Fruit fly (Drosophila melanogaster): ENCODE data around the gene CG46465.

CG46465 gene

DNA sequence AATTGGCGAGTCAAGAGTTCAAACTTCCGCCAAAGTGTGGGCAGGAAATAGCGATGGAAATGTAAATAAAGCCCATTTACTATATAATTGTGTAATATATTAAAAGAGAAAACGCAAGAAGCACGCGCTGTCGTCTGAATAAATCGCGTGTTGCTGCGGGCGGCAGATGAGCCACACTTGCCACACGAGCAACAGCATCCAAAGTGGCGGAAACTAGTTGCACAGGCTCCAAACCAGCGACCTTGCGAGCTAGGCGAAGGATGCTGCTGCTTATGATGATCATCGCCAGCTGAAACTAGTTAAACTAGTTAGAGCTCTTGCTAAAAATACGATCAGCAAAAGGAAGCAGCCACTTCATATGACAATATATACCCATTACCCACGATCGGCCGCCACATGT is 12.9 kb upstream of the CG46465 start:
- TF ChIP-seq CG33017 (tag; optimal IDR thresholded peaks at IDR 0.05) (no peak), toe (GFP tag; optimal IDR thresholded peaks at IDR 0.05) (no peak)

DNA sequence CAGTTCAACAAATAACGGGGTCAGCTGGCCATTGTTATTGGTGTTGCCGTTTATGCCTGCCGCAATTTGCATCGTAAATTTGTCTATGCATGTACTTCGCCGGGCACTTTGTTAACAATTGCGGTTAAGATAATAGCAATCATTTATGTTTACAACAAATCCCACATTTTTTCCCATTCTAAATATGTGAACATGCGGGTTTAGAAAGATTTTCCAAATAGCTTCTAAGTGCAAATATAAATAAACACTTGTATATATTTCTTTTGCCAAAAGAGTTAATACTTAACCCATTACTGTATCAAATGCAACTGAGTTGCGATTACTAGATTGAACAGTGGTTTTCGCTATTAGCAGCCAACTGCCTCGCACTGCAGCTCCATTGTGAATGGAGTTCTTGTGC is 11.3 kb upstream of the CG46465 start:
- TF ChIP-seq Hr96 (GFP tag; optimal IDR thresholded peaks at IDR 0.05) (no peak), CG7101 (tag; optimal IDR thresholded peaks at IDR 0.05) (no peak), toe (GFP tag; optimal IDR thresholded peaks at IDR 0.05) (no peak), CG33017 (tag; optimal IDR thresholded peaks at IDR 0.05) (no peak), cnc (optimal IDR thresholded peaks at IDR 0.05) (no peak), cic (GFP tag; optimal IDR thresholded peaks at IDR 0.05) (no peak), CG1620 (GFP tag; optimal IDR thresholded peaks at IDR 0.05) (no peak), ovo (GFP tag; optimal IDR thresholded peaks at IDR 0.05) (no peak), kay (GFP tag; ENCODE audit: borderline replicate concordance) (no peak), pad (GFP tag; optimal IDR thresholded peaks at IDR 0.05) (no peak), tj (GFP tag; optimal IDR thresholded peaks at IDR 0.05) (no peak), CG14711 (tag; optimal IDR thresholded peaks at IDR 0.05) (no peak), CG11617 (GFP tag; optimal IDR thresholded peaks at IDR 0.05) (no peak), Mnt (GFP tag; optimal IDR thresholded peaks at IDR 0.05) (no peak), CG5204 (GFP tag; optimal IDR thresholded peaks at IDR 0.05) (no peak), Crg-1 (GFP tag; optimal IDR thresholded peaks at IDR 0.05) (no peak), Clk (GFP tag; optimal IDR thresholded peaks at IDR 0.05) (no peak), CG7045 (GFP tag; optimal IDR thresholded peaks at IDR 0.05) (no peak), CG12768 (GFP tag; optimal IDR thresholded peaks at IDR 0.05) (no peak), bab1 (GFP tag; optimal IDR thresholded peaks at IDR 0.05) (no peak)

DNA sequence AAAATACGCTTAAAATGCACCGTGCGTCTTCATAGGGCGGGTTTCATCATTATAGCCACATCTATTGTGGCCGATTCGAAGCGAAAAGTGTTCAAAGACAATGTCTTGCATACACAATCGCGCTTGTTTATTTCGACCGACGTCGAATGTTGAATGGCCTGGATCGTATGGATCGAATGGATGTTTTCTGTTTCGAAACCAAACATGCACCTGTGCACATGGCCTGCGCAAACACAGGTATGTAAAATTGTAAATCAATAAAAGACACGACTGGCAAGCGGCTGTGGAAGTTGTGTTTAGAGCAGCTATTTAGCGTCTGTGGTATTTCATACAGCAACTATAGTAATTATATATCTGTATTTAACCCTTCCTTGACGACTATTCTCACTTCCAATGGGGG is 10.8 kb upstream of the CG46465 start:
- TF ChIP-seq tj (GFP tag; optimal IDR thresholded peaks at IDR 0.05) (no peak), pad (GFP tag; optimal IDR thresholded peaks at IDR 0.05) (no peak), Mnt (GFP tag; optimal IDR thresholded peaks at IDR 0.05) (no peak), cnc (optimal IDR thresholded peaks at IDR 0.05) (no peak), toe (GFP tag; optimal IDR thresholded peaks at IDR 0.05) (no peak)

DNA sequence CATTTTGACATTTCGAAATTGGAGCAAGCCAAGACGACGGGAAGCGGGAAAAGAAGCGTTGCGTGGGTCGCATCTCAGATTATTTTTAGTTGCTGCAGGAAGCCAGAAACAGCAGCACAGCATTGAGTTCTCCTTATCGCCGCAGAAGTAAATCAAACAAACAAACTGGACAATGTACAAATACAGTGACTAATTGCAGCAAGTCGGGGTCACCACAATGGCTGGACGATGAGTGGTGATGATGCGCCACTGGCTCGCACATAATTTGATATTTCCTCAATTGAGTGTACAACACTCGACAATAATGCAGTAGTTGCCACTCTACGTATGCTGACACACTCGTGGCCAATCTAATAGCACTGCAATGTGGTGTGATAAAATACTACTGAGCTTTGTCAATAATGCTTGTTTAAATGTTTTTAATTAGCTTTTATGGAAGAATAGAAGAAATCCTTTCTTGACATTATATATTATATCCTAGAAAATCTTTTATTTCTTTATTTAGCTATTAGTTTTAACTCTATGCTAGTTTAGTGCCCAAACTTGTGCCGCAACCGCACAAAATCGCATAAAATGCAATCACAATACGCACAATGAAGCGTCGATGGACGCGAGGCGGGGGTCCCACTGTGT is 10.2 kb upstream of the CG46465 start:
- TF ChIP-seq ovo (GFP tag; optimal IDR thresholded peaks at IDR 0.05) (no peak), Mnt (GFP tag; optimal IDR thresholded peaks at IDR 0.05) (no peak), CG7045 (GFP tag; optimal IDR thresholded peaks at IDR 0.05) (no peak), cnc (optimal IDR thresholded peaks at IDR 0.05) (no peak), cic (GFP tag; optimal IDR thresholded peaks at IDR 0.05) (no peak), kay (GFP tag; ENCODE audit: borderline replicate concordance) (no peak), CG12768 (GFP tag; optimal IDR thresholded peaks at IDR 0.05) (no peak), CG33017 (tag; optimal IDR thresholded peaks at IDR 0.05) (no peak), Crg-1 (GFP tag; optimal IDR thresholded peaks at IDR 0.05) (no peak), tj (GFP tag; optimal IDR thresholded peaks at IDR 0.05) (no peak), Clk (GFP tag; optimal IDR thresholded peaks at IDR 0.05) (no peak), Hr96 (GFP tag; optimal IDR thresholded peaks at IDR 0.05) (no peak), CG14711 (tag; optimal IDR thresholded peaks at IDR 0.05) (no peak), CG11617 (GFP tag; optimal IDR thresholded peaks at IDR 0.05) (no peak), pad (GFP tag; optimal IDR thresholded peaks at IDR 0.05) (no peak), CG1620 (GFP tag; optimal IDR thresholded peaks at IDR 0.05) (no peak), CG5204 (GFP tag; optimal IDR thresholded peaks at IDR 0.05) (no peak), CG7101 (tag; optimal IDR thresholded peaks at IDR 0.05) (no peak)

DNA sequence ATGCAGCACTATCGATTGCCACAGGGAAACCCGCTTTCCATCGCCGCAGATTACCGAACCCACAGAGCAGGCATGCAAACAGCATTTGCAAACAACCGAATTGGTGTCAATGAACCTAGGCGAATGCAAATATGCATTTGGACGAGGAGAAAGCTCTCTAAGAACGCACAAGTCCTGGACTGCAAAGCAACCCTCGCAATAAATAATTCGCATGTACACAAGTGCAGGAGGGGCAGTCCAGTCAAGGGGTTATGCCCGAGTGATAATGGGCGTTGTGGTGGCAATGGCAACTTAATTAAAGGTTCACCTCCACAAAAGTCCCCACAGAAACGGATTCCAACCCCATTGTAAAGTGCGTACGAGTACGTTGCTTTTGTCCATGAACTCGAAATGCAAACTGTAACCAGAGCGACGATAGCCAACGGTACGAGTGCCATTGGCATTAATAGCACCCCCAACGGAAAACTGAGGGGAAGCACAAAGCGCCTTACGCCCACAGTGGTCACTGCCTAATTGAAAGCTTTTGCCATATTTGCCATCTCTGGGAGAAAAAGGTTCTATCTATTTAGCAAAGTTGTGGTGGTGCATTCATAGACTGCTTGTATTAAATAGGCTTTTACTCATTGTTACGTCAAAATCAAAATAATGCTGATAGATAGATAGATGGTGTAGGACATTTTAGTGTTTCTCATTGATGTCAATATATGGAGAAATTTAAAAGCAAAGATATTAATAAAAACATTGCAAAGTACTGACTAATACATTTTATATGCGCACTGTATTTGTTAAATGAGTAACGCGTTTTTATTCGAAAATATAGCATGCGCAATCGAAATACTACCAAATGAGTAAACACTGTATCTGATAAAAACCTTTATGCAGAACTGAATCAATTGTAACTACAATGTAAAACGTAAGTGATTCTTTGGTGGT is 9.2 kb upstream of the CG46465 start:
- TF ChIP-seq CG12768 (GFP tag; optimal IDR thresholded peaks at IDR 0.05), result peak; percentile 52
- TF ChIP-seq tj (GFP tag; optimal IDR thresholded peaks at IDR 0.05), result no peak
- no peak for TF ChIP-seq cic (GFP tag; optimal IDR thresholded peaks at IDR 0.05)
- TF ChIP-seq Crg-1 (GFP tag; optimal IDR thresholded peaks at IDR 0.05), result no peak
- TF ChIP-seq Hr96 (GFP tag; optimal IDR thresholded peaks at IDR 0.05), result no peak
- no peak for TF ChIP-seq CG11617 (GFP tag; optimal IDR thresholded peaks at IDR 0.05)
- peak; percentile 63 for TF ChIP-seq kay (GFP tag; ENCODE audit: borderline replicate concordance)
- TF ChIP-seq CG7045 (GFP tag; optimal IDR thresholded peaks at IDR 0.05), result no peak
- TF ChIP-seq CG7101 (tag; optimal IDR thresholded peaks at IDR 0.05), result no peak
- no peak for TF ChIP-seq CG5204 (GFP tag; optimal IDR thresholded peaks at IDR 0.05)
- TF ChIP-seq CG33017 (tag; optimal IDR thresholded peaks at IDR 0.05), result no peak
- TF ChIP-seq CG1620 (GFP tag; optimal IDR thresholded peaks at IDR 0.05), result no peak

DNA sequence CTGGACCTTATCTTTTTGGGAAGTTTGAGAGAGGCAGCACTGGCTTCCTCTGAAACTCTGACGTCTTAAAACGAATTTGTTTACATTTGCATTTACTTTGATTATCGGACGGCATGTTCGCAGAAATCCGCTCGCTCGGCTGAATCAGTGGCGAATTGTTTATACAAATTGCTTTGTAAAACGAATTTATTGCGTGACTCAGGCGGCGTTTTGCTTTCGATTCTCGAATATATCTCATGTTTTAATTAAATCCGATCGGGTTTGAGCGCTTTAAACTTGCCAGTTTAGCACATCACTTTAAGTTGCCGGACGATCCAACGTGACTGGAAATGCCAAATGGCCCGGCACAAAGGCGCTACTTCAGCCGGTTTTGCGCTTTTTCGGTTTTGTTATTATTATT is 8.1 kb upstream of the CG46465 start:
- TF ChIP-seq kay (GFP tag; ENCODE audit: borderline replicate concordance), result no peak
- peak; percentile 15 for TF ChIP-seq cic (GFP tag; optimal IDR thresholded peaks at IDR 0.05)
- no peak for TF ChIP-seq CG11617 (GFP tag; optimal IDR thresholded peaks at IDR 0.05)
- TF ChIP-seq CG7045 (GFP tag; optimal IDR thresholded peaks at IDR 0.05), result no peak
- TF ChIP-seq CG1620 (GFP tag; optimal IDR thresholded peaks at IDR 0.05), result no peak
- no peak for TF ChIP-seq Mnt (GFP tag; optimal IDR thresholded peaks at IDR 0.05)
- TF ChIP-seq cnc (optimal IDR thresholded peaks at IDR 0.05), result no peak
- peak; percentile 5 for TF ChIP-seq CG33017 (tag; optimal IDR thresholded peaks at IDR 0.05)
- no peak for TF ChIP-seq CG14711 (tag; optimal IDR thresholded peaks at IDR 0.05)
- no peak for TF ChIP-seq toe (GFP tag; optimal IDR thresholded peaks at IDR 0.05)
- TF ChIP-seq tj (GFP tag; optimal IDR thresholded peaks at IDR 0.05), result peak; percentile 51
- no peak for TF ChIP-seq CG5204 (GFP tag; optimal IDR thresholded peaks at IDR 0.05)
- TF ChIP-seq ovo (GFP tag; optimal IDR thresholded peaks at IDR 0.05), result no peak

Measured in whole organism, adult.